Worm (Caenorhabditis elegans): Measurements from ENCODE around the gene T23B5.3.

ce11 chrIV:12746284-12746683 is 57.8 kb downstream of the T23B5.3 start, which contains the start of gene inx-6:
- TF ChIP-seq spr-1 (tag; optimal IDR thresholded peaks at IDR 0.05) (no peak), unc-39 (tag; optimal IDR thresholded peaks at IDR 0.05) (no peak), lir-3 (tag; optimal IDR thresholded peaks at IDR 0.05) (no peak)
